Worm (Caenorhabditis elegans): ENCODE results near the gene swsn-3.

The swsn-3 gene

ce11 chrIII:2725221-2726203 lies 43.0 kb downstream of the swsn-3 start, which contains the start of gene cosa-1:
Gene cosa-1, plus strand, starts transcription at chrIII:2726116.
- TF ChIP-seq Y56A3A.18 (GFP tag; IDR thresholded peaks at IDR 0.05): no peak
- peak; percentile 62; the same call in 1 of the 2 replicates for TF ChIP-seq dox-1 (GFP tag; IDR thresholded peaks at IDR 0.05)
- TF ChIP-seq tlf-1 (GFP tag; optimal IDR thresholded peaks at IDR 0.05): peak; percentile 20
- peak; percentile 99 for TF ChIP-seq lsl-1 (GFP tag; optimal IDR thresholded peaks at IDR 0.05)
- peak; percentile 51 for TF ChIP-seq unc-130 (GFP tag; optimal IDR thresholded peaks at IDR 0.05)
- peak; percentile 98 for TF ChIP-seq xnd-1 (tag; optimal IDR thresholded peaks at IDR 0.05)
- TF ChIP-seq mxl-1 (tag; optimal IDR thresholded peaks at IDR 0.05): no peak
- no peak for TF ChIP-seq F57A8.1 (GFP tag; optimal IDR thresholded peaks at IDR 0.05)
- TF ChIP-seq snpc-1.3 (tag; optimal IDR thresholded peaks at IDR 0.05; ENCODE audit: insufficient read depth): peak; percentile 26
- no peak for TF ChIP-seq ztf-3 (GFP tag; optimal IDR thresholded peaks at IDR 0.05)
- TF ChIP-seq madf-8 (GFP tag; conservative IDR thresholded peaks at IDR 0.05): peak; percentile 78
- TF ChIP-seq attf-3 (GFP tag; conservative IDR thresholded peaks at IDR 0.05): 0 out of 2 replicates have a peak, but pooled peaks have one; percentile 10
- peak; percentile 9; the same call in 1 of the 2 replicates for TF ChIP-seq rcor-1 (GFP tag; IDR thresholded peaks at IDR 0.05)
- TF ChIP-seq athp-1 (tag; optimal IDR thresholded peaks at IDR 0.05): peak; percentile 19
- TF ChIP-seq rpc-1 (optimal IDR thresholded peaks at IDR 0.05): no peak
- TF ChIP-seq rpc-1 (tag; optimal IDR thresholded peaks at IDR 0.05): peak; percentile 2
- TF ChIP-seq hrde-1 (tag; optimal IDR thresholded peaks at IDR 0.05; ENCODE audit: borderline replicate concordance): peak; percentile 39
- TF ChIP-seq lin-54 (GFP tag; optimal IDR thresholded peaks at IDR 0.05): peak; percentile 38
- TF ChIP-seq F33H1.4 (GFP tag; IDR thresholded peaks at IDR 0.05): peak; percentile 93
- no peak for TF ChIP-seq attf-5 (GFP tag; optimal IDR thresholded peaks at IDR 0.05)
- TF ChIP-seq ceh-91 (GFP tag; IDR thresholded peaks at IDR 0.05): peak; percentile 75; the same call in 1 of the 2 replicates
- TF ChIP-seq ztf-18 (tag; optimal IDR thresholded peaks at IDR 0.05): no peak
- TF ChIP-seq tbp1 (GFP tag; optimal IDR thresholded peaks at IDR 0.05): peak; percentile 18
- peak; percentile 91 for TF ChIP-seq madf-6 (GFP tag; IDR thresholded peaks at IDR 0.05)
- TF ChIP-seq K12H6.12 (tag; optimal IDR thresholded peaks at IDR 0.05): no peak
- TF ChIP-seq efl-1 (GFP tag; optimal IDR thresholded peaks at IDR 0.05): peak; percentile 37
- TF ChIP-seq fkh-3 (tag; optimal IDR thresholded peaks at IDR 0.05): no peak
- no peak for TF ChIP-seq snpc-4 (GFP tag; optimal IDR thresholded peaks at IDR 0.05)
- peak in 1 of 4 experiments; percentile 39 for TF ChIP-seq snpc-4 (tag; optimal IDR thresholded peaks at IDR 0.05)
- peak in 1 of 2 experiments; percentile 56 for TF ChIP-seq let-607 (tag; optimal IDR thresholded peaks at IDR 0.05)
- TF ChIP-seq D2030.7 (GFP tag; IDR thresholded peaks at IDR 0.05): 0 out of 2 replicates have a peak, but pooled peaks have one; percentile 54
- TF ChIP-seq mcd-1 (GFP tag; IDR thresholded peaks at IDR 0.05): no peak; the same call in 1 of the 2 replicates

- TF ChIP-seq Y95B8A.8 (GFP tag; IDR thresholded peaks at IDR 0.05) (no peak), lin-40 (tag; optimal IDR thresholded peaks at IDR 0.05) (no peak), hlh-12 (tag; optimal IDR thresholded peaks at IDR 0.05) (no peak), madf-8 (GFP tag; conservative IDR thresholded peaks at IDR 0.05) (no peak), B0261.1 (tag; optimal IDR thresholded peaks at IDR 0.05) (no peak), ccch-3 (GFP tag; optimal IDR thresholded peaks at IDR 0.05) (no peak), F22D6.2 (tag; optimal IDR thresholded peaks at IDR 0.05) (no peak), B0336.3 (GFP tag; IDR thresholded peaks at IDR 0.05) (no peak), ztf-6 (GFP tag; IDR thresholded peaks at IDR 0.05) (no peak), lir-1 (GFP tag; conservative IDR thresholded peaks at IDR 0.05) (no peak), nfya-1 (tag; optimal IDR thresholded peaks at IDR 0.05; ENCODE audit: borderline replicate concordance, insufficient read depth) (no peak), egl-18 (GFP tag; IDR thresholded peaks at IDR 0.05) (no peak), mes-4 (tag; optimal IDR thresholded peaks at IDR 0.05) (no peak), let-607 (tag; optimal IDR thresholded peaks at IDR 0.05) (no peak), hlh-26 (GFP tag; conservative IDR thresholded peaks at IDR 0.05) (no peak), F23B12.7 (tag; optimal IDR thresholded peaks at IDR 0.05; ENCODE audit: insufficient read depth) (no peak)
Measured at ce11 chrIII:2724992-2725220, 43.6 kb downstream of the swsn-3 start, which contains the start of gene Y71H2AM.11. Gene Y71H2AM.11, minus strand, starts transcription at chrIII:2725092.

Measured in whole organism, young adult.